Fruit fly (Drosophila melanogaster) whole organism, embryonic: ENCODE results near the gene CG45002.
A peak's percentile ranks its signal among the peaks of the same experiment; 100 is the strongest.

Experiments
- Ada2b ChIP-seq: fragments of 200-800 bp; sonication (Bioruptor generic); IDR thresholded peaks from 2 replicates; pipeline ENCODE4 v1.3.6; 2022; ENCODE audit warnings: missing biosample characterization, missing genetic modification characterization
- B-H2 ChIP-seq: fragments of 200-800 bp; sonication (Bioruptor generic); optimal IDR thresholded peaks from 2 replicates; lab custom pipeline; 2018; ENCODE audit warnings: missing biosample characterization, mild to moderate bottlenecking, missing genetic modification characterization
- CG10147 ChIP-seq: fragments of 200-800 bp; sonication (Bioruptor generic); optimal IDR thresholded peaks from 2 replicates; lab custom pipeline; 2019; ENCODE audit warnings: missing biosample characterization, mild to moderate bottlenecking, missing genetic modification characterization, moderate library complexity
- CG10959 ChIP-seq: fragments of 200-800 bp; sonication (Bioruptor generic); IDR thresholded peaks from 2 replicates; pipeline ENCODE4 v1.3.6; 2022; ENCODE audit warnings: missing biosample characterization, missing genetic modification characterization
- CG13894 ChIP-seq: fragments of 200-800 bp; sonication (Bioruptor generic); optimal IDR thresholded peaks from 3 replicates; lab custom pipeline; 2018; ENCODE audit warnings: missing biosample characterization, mild to moderate bottlenecking, missing genetic modification characterization, moderate library complexity
- CG1603 ChIP-seq: fragments of 200-800 bp; sonication (Bioruptor generic); optimal IDR thresholded peaks from 2 replicates; lab custom pipeline; 2019; ENCODE audit warnings: missing biosample characterization, mild to moderate bottlenecking, missing genetic modification characterization, moderate library complexity
- CG18262 ChIP-seq: fragments of 200-800 bp; optimal IDR thresholded peaks from 3 replicates; lab custom pipeline; 2019; ENCODE audit warnings: missing biosample characterization, mild to moderate bottlenecking, missing genetic modification characterization, moderate library complexity
- CG2712 ChIP-seq: fragments of 200-800 bp; optimal IDR thresholded peaks from 3 replicates; lab custom pipeline; 2019; ENCODE audit warnings: missing biosample characterization, mild to moderate bottlenecking, missing genetic modification characterization, moderate library complexity
- CG34376 ChIP-seq: fragments of 200-800 bp; sonication (Bioruptor generic); optimal IDR thresholded peaks from 2 replicates; lab custom pipeline; 2018; ENCODE audit warnings: missing biosample characterization, mild to moderate bottlenecking, missing genetic modification characterization
- CG6813 ChIP-seq: fragments of 200-800 bp; sonication (Bioruptor generic); optimal IDR thresholded peaks from 2 replicates; lab custom pipeline; 2017; ENCODE audit warnings: missing biosample characterization, missing genetic modification characterization, mild to moderate bottlenecking, moderate library complexity, missing genetic modification reagents
- CG6854 ChIP-seq: fragments of 200-800 bp; sonication (Bioruptor generic); optimal IDR thresholded peaks from 3 replicates; lab custom pipeline; 2017; ENCODE audit warnings: missing biosample characterization, mild to moderate bottlenecking, missing genetic modification characterization
- CG7987 ChIP-seq: fragments of 200-800 bp; sonication (Bioruptor generic); optimal IDR thresholded peaks from 2 replicates; lab custom pipeline; 2018; ENCODE audit warnings: missing biosample characterization, mild to moderate bottlenecking, missing genetic modification characterization, moderate library complexity
- CG8388 ChIP-seq: fragments of 200-800 bp; sonication (Bioruptor generic); optimal IDR thresholded peaks from 2 replicates; lab custom pipeline; 2019; ENCODE audit warnings: missing biosample characterization, mild to moderate bottlenecking, missing genetic modification characterization, moderate library complexity
- CrebB ChIP-seq: fragments of 200-800 bp; sonication (Bioruptor generic); optimal IDR thresholded peaks from 3 replicates; lab custom pipeline; 2018; ENCODE audit warnings: missing biosample characterization, mild to moderate bottlenecking, missing genetic modification characterization
- D19A ChIP-seq: fragments of 200-800 bp; optimal IDR thresholded peaks from 3 replicates; lab custom pipeline; 2019; ENCODE audit warnings: missing biosample characterization, mild to moderate bottlenecking, missing genetic modification characterization, moderate library complexity
- Dbx ChIP-seq: fragments of 200-800 bp; sonication (Bioruptor generic); IDR thresholded peaks from 3 replicates; pipeline ENCODE4 v1.3.6; 2022; ENCODE audit warnings: missing biosample characterization, missing genetic modification characterization
- Dll ChIP-seq: fragments of 200-800 bp; sonication (Bioruptor generic); IDR thresholded peaks from 4 replicates; pipeline ENCODE4 v1.3.6; 2022; ENCODE audit warnings: missing biosample characterization, missing genetic modification characterization; ENCODE audit not compliant: partially characterized antibody
- Ets65A ChIP-seq: fragments of 200-800 bp; sonication (Bioruptor generic); peaks from one replicate; lab custom pipeline; 2016; ENCODE audit warnings: missing biosample characterization, missing genetic modification characterization
- HLH3B ChIP-seq: fragments of 200-800 bp; sonication (Bioruptor generic); IDR thresholded peaks from 2 replicates; pipeline ENCODE4 v1.3.6; 2022; ENCODE audit warnings: missing biosample characterization, missing genetic modification characterization
- HLH4C ChIP-seq: fragments of 200-800 bp; sonication (Bioruptor generic); IDR thresholded peaks from 3 replicates; pipeline ENCODE4 v1.3.6; 2022; ENCODE audit warnings: missing biosample characterization, missing genetic modification characterization; ENCODE audit not compliant: partially characterized antibody
- HLHmδ ChIP-seq: fragments of 200-800 bp; sonication (Bioruptor generic); optimal IDR thresholded peaks from 2 replicates; lab custom pipeline; 2018; ENCODE audit warnings: missing biosample characterization, mild to moderate bottlenecking, missing genetic modification characterization, moderate library complexity
- HmgZ ChIP-seq: fragments of 200-800 bp; sonication (Bioruptor generic); optimal IDR thresholded peaks from 2 replicates; lab custom pipeline; 2018; ENCODE audit warnings: missing biosample characterization, mild to moderate bottlenecking, missing genetic modification characterization
- Hr78 ChIP-seq, 2 experiments: fragments of 200-800 bp in 1 of 2; fragments of >200 bp in 1 of 2; sonication (Bioruptor generic) in 1 of 2; optimal IDR thresholded peaks; 2 replicates each; lab custom pipeline; 2017 to 2019; ENCODE audit warnings: missing biosample characterization in 2 of 2, missing genetic modification characterization in 2 of 2, mild to moderate bottlenecking in 1 of 2, moderate library complexity in 1 of 2
- Kr ChIP-seq: fragments of 200-800 bp; sonication (Bioruptor generic); optimal IDR thresholded peaks from 2 replicates; lab custom pipeline; 2017; ENCODE audit warnings: missing biosample characterization, mild to moderate bottlenecking, missing genetic modification characterization
- Mad ChIP-seq: fragments of 200-800 bp; sonication (Bioruptor generic); optimal IDR thresholded peaks from 2 replicates; lab custom pipeline; 2016; ENCODE audit warnings: missing biosample characterization, missing genetic modification characterization
- NC2β ChIP-seq: fragments of 200-800 bp; sonication (Bioruptor generic); optimal IDR thresholded peaks from 2 replicates; lab custom pipeline; 2016; ENCODE audit warnings: missing biosample characterization, missing genetic modification characterization
- Rx ChIP-seq: fragments of 200-800 bp; sonication (Bioruptor generic); IDR thresholded peaks from 2 replicates; pipeline ENCODE4 v1.3.6; 2022; ENCODE audit warnings: missing biosample characterization, missing genetic modification characterization
- Spps ChIP-seq: fragments of 200-800 bp; sonication (Bioruptor generic); optimal IDR thresholded peaks from 2 replicates; lab custom pipeline; 2018; ENCODE audit warnings: missing biosample characterization, mild to moderate bottlenecking, missing genetic modification characterization
- Sry-δ ChIP-seq: fragments of 200-800 bp; sonication (Bioruptor generic); optimal IDR thresholded peaks from 2 replicates; lab custom pipeline; 2016; ENCODE audit warnings: missing biosample characterization, missing genetic modification characterization
- Trl ChIP-seq, 3 experiments: fragments of >200 bp in 2 of 3; fragments of 200-800 bp in 1 of 3; sonication (Bioruptor generic) in 1 of 3; optimal IDR thresholded peaks; 2 replicates in 1 of 3; 3 replicates in 2 of 3; lab custom pipeline; 2016 to 2017; ENCODE audit warnings: missing biosample characterization in 1 of 3, missing genetic modification characterization in 1 of 3
- az2 ChIP-seq: fragments of 200-800 bp; sonication (Bioruptor generic); optimal IDR thresholded peaks from 3 replicates; lab custom pipeline; 2016; ENCODE audit warnings: missing biosample characterization, missing genetic modification characterization
- cad ChIP-seq: fragments of >200 bp; optimal IDR thresholded peaks from 2 replicates; lab custom pipeline; 2017; ENCODE audit warnings: missing biosample characterization, missing genetic modification characterization
- cato ChIP-seq: fragments of 200-800 bp; sonication (Bioruptor generic); optimal IDR thresholded peaks from 2 replicates; lab custom pipeline; 2016; ENCODE audit warnings: missing biosample characterization, missing genetic modification characterization, borderline replicate concordance
- dimm ChIP-seq: fragments of 200-800 bp; sonication (Bioruptor generic); IDR thresholded peaks from 2 replicates; pipeline ENCODE4 v1.3.6; 2022; ENCODE audit warnings: missing biosample characterization, missing genetic modification characterization
- dysf ChIP-seq: fragments of 200-800 bp; sonication (Bioruptor generic); IDR thresholded peaks from 3 replicates; pipeline ENCODE4 v1.3.6; 2022; ENCODE audit warnings: missing biosample characterization, missing genetic modification characterization
- exex ChIP-seq: fragments of 200-800 bp; sonication (Bioruptor generic); optimal IDR thresholded peaks from 4 replicates; lab custom pipeline; 2018; ENCODE audit warnings: missing biosample characterization, mild to moderate bottlenecking, missing genetic modification characterization, moderate library complexity
- gem ChIP-seq: fragments of 200-800 bp; sonication (Bioruptor generic); optimal IDR thresholded peaks from 2 replicates; lab custom pipeline; 2019; ENCODE audit warnings: missing biosample characterization, mild to moderate bottlenecking, missing genetic modification characterization, moderate library complexity
- gro ChIP-seq: fragments of 200-800 bp; sonication (Bioruptor generic); optimal IDR thresholded peaks from 2 replicates; lab custom pipeline; 2016; ENCODE audit warnings: missing biosample characterization, missing genetic modification characterization
- gsb-n ChIP-seq: fragments of 200-800 bp; sonication (Bioruptor generic); optimal IDR thresholded peaks from 3 replicates; lab custom pipeline; 2018; ENCODE audit warnings: missing biosample characterization, mild to moderate bottlenecking, missing genetic modification characterization
- gt ChIP-seq: fragments of 200-800 bp; sonication (Bioruptor generic); IDR thresholded peaks from 2 replicates; pipeline ENCODE4 v1.3.6; 2022; ENCODE audit warnings: missing biosample characterization, missing genetic modification characterization
- her ChIP-seq: fragments of 200-800 bp; sonication (Bioruptor generic); optimal IDR thresholded peaks from 2 replicates; lab custom pipeline; 2016; ENCODE audit warnings: missing biosample characterization, missing genetic modification characterization
- jumu ChIP-seq: fragments of 200-800 bp; sonication (Bioruptor generic); optimal IDR thresholded peaks from 3 replicates; lab custom pipeline; 2016; ENCODE audit warnings: missing biosample characterization, missing genetic modification characterization
- lab ChIP-seq: fragments of 200-800 bp; sonication (Bioruptor generic); optimal IDR thresholded peaks from 3 replicates; lab custom pipeline; 2017; ENCODE audit warnings: missing biosample characterization, missing genetic modification characterization, mild to moderate bottlenecking, moderate library complexity, missing genetic modification reagents
- lov ChIP-seq, 2 experiments: fragments of 200-800 bp in 1 of 2; fragments of >200 bp in 1 of 2; sonication (Bioruptor generic) in 1 of 2; IDR thresholded peaks in 1 of 2; optimal IDR thresholded peaks in 1 of 2; 2 replicates in 1 of 2; 3 replicates in 1 of 2; pipeline versions ENCODE4 v1.3.6 to Lab custom; 2017 to 2022; ENCODE audit warnings: missing biosample characterization in 1 of 2, missing genetic modification characterization in 1 of 2
- sug ChIP-seq: fragments of 200-800 bp; optimal IDR thresholded peaks from 2 replicates; lab custom pipeline; 2019; ENCODE audit warnings: missing biosample characterization, mild to moderate bottlenecking, missing genetic modification characterization, moderate library complexity
- unc-4 ChIP-seq: fragments of 200-800 bp; sonication (Bioruptor generic); IDR thresholded peaks from 2 replicates; pipeline ENCODE4 v1.3.6; 2022; ENCODE audit warnings: missing biosample characterization, missing genetic modification characterization; ENCODE audit not compliant: partially characterized antibody
- vvl ChIP-seq: fragments of 200-800 bp; sonication (Bioruptor generic); IDR thresholded peaks from 2 replicates; pipeline ENCODE4 v1.3.6; 2022; ENCODE audit warnings: missing biosample characterization, missing genetic modification characterization
- wek ChIP-seq: fragments of 200-800 bp; sonication (Bioruptor generic); optimal IDR thresholded peaks from 3 replicates; lab custom pipeline; 2018; ENCODE audit warnings: missing biosample characterization, mild to moderate bottlenecking, missing genetic modification characterization, moderate library complexity
- zfh1 ChIP-seq: fragments of 200-800 bp; sonication (Bioruptor generic); IDR thresholded peaks from 3 replicates; pipeline ENCODE4 v1.3.6; 2022; ENCODE audit warnings: missing biosample characterization, missing genetic modification characterization

The CG45002 gene

dm6 chrX:16936689-16937088, 129.8 kb downstream of the CG45002 start (continued):
- TF ChIP-seq CG7987 (no peak), HLH4C (GFP tag; lab: Robert Waterston, UW) (peak; percentile 64), unc-4 (peak; percentile 57), Ets65A (GFP tag; lab: Kevin White, UChicago) (no peak), Spps (tag; lab: Kevin White, UChicago) (no peak), az2 (GFP tag; lab: Kevin White, UChicago) (no peak), Ada2b (no peak), lab (GFP tag; lab: Kevin White, UChicago) (no peak), Mad (GFP tag; lab: Kevin White, UChicago) (no peak), jumu (GFP tag; lab: Kevin White, UChicago) (no peak), cato (GFP tag; lab: Kevin White, UChicago) (no peak), Kr (no peak), dysf (no peak), Hr78 (GFP tag; optimal IDR thresholded peaks at IDR 0.05; lab: Kevin White, UChicago) (no peak), CG10147 (GFP tag; lab: Kevin White, UChicago) (no peak), Dbx (no peak), cad (GFP tag; lab: Kevin White, UChicago) (no peak), dimm (GFP tag; lab: Robert Waterston, UW) (no peak), CG8388 (GFP tag; lab: Kevin White, UChicago) (no peak), Trl (optimal IDR thresholded peaks at IDR 0.05; lab: Kevin White, UChicago) (no peak), Trl (GFP tag; optimal IDR thresholded peaks at IDR 0.05; lab: Kevin White, UChicago) (no peak), lov (optimal IDR thresholded peaks at IDR 0.05; lab: Kevin White, UChicago) (no peak), lov (GFP tag; IDR thresholded peaks at IDR 0.05; lab: Robert Waterston, UW) (no peak), CrebB (tag; lab: Kevin White, UChicago) (no peak), Dll (GFP tag; lab: Robert Waterston, UW) (peak; percentile 69), HmgZ (tag; lab: Kevin White, UChicago) (no peak), CG13894 (tag; lab: Kevin White, UChicago) (no peak), CG6854 (GFP tag; lab: Kevin White, UChicago) (no peak), gsb-n (tag; lab: Kevin White, UChicago) (no peak), gt (no peak), CG2712 (tag; lab: Kevin White, UChicago) (no peak)

dm6 chrX:16934430-16934829, 132.1 kb downstream of the CG45002 start:
- TF ChIP-seq CG34376 = peak; percentile 12
- no peak for TF ChIP-seq CG6854 (GFP tag; lab: Kevin White, UChicago)
- TF ChIP-seq exex = peak; percentile 99
- no peak for TF ChIP-seq Sry-δ (GFP tag; lab: Kevin White, UChicago)
- peak; percentile 30 for TF ChIP-seq B-H2
- peak; percentile 44 for TF ChIP-seq sug (tag; lab: Kevin White, UChicago)
- TF ChIP-seq gro = peak; percentile 72

dm6 chrX:16932820-16933386, 133.6 kb downstream of the CG45002 start:
- TF ChIP-seq her (GFP tag; lab: Kevin White, UChicago) (no peak), HLH3B (GFP tag; lab: Robert Waterston, UW) (peak; percentile 24; the same call in 1 of the 2 replicates), CG1603 (tag; lab: Kevin White, UChicago) (peak; percentile 16), Rx (GFP tag; lab: Robert Waterston, UW) (no peak), HLHmδ (no peak), NC2β (no peak), gem (peak; percentile 32), CG18262 (peak; percentile 2), D19A (tag; lab: Kevin White, UChicago) (peak; percentile 71), wek (GFP tag; lab: Kevin White, UChicago) (no peak), CG10959 (GFP tag; lab: Robert Waterston, UW) (no peak), vvl (GFP tag; lab: Robert Waterston, UW) (peak; percentile 28; the same call in 1 of the 2 replicates), CG6813 (GFP tag; lab: Kevin White, UChicago) (no peak), zfh1 (0 out of 3 replicates have a peak, but pooled peaks have one; percentile 4)
